Fruit fly (Drosophila melanogaster) whole organism, embryonic: ENCODE data around the gene CAH16.

Source experiments
- Antp ChIP-seq: fragments of 200-800 bp; sonication (Bioruptor generic); optimal IDR thresholded peaks from 3 replicates; lab custom pipeline; 2016; ENCODE audit warnings: missing biosample characterization, missing genetic modification characterization
- CG10543 ChIP-seq: fragments of 200-800 bp; sonication (Bioruptor generic); optimal IDR thresholded peaks from 3 replicates; lab custom pipeline; 2017; ENCODE audit warnings: missing biosample characterization, mild to moderate bottlenecking, missing genetic modification characterization, moderate library complexity
- CG11456 ChIP-seq: fragments of 200-800 bp; sonication (Bioruptor generic); IDR thresholded peaks from 3 replicates; pipeline ENCODE4 v1.3.6; 2022; ENCODE audit warnings: missing biosample characterization, missing genetic modification characterization
- CG12155 ChIP-seq: fragments of 200-800 bp; sonication (Bioruptor generic); optimal IDR thresholded peaks from 3 replicates; lab custom pipeline; 2016; ENCODE audit warnings: missing biosample characterization, missing genetic modification characterization
- CG12769 ChIP-seq: fragments of 200-800 bp; sonication (Bioruptor generic); optimal IDR thresholded peaks from 2 replicates; lab custom pipeline; 2019; ENCODE audit warnings: missing biosample characterization, mild to moderate bottlenecking, missing genetic modification characterization, moderate library complexity
- CG13624 ChIP-seq: fragments of 200-800 bp; sonication (Bioruptor generic); optimal IDR thresholded peaks from 2 replicates; lab custom pipeline; 2016; ENCODE audit warnings: missing biosample characterization, missing genetic modification characterization
- CG13894 ChIP-seq: fragments of 200-800 bp; sonication (Bioruptor generic); optimal IDR thresholded peaks from 3 replicates; lab custom pipeline; 2018; ENCODE audit warnings: missing biosample characterization, mild to moderate bottlenecking, missing genetic modification characterization, moderate library complexity
- CG14710 ChIP-seq: fragments of 200-800 bp; sonication (Bioruptor generic); optimal IDR thresholded peaks from 3 replicates; lab custom pipeline; 2019; ENCODE audit warnings: missing biosample characterization, mild to moderate bottlenecking, missing genetic modification characterization, moderate library complexity
- CG16779 ChIP-seq: fragments of 200-800 bp; sonication (Bioruptor generic); IDR thresholded peaks from 2 replicates; pipeline ENCODE4 v1.3.6; 2022; ENCODE audit warnings: missing biosample characterization, missing genetic modification characterization
- CG17359 ChIP-seq: fragments of 200-800 bp; sonication (Bioruptor generic); optimal IDR thresholded peaks from 3 replicates; lab custom pipeline; 2018; ENCODE audit warnings: missing biosample characterization, mild to moderate bottlenecking, missing genetic modification characterization, moderate library complexity
- CG17385 ChIP-seq: fragments of 200-800 bp; sonication (Bioruptor generic); optimal IDR thresholded peaks from 3 replicates; lab custom pipeline; 2018; ENCODE audit warnings: missing biosample characterization, mild to moderate bottlenecking, missing genetic modification characterization
- CG18599 ChIP-seq: fragments of 200-800 bp; sonication (Bioruptor generic); optimal IDR thresholded peaks from 3 replicates; lab custom pipeline; 2017; ENCODE audit warnings: missing biosample characterization, missing genetic modification characterization, mild to moderate bottlenecking, moderate library complexity, missing genetic modification reagents
- CG30431 ChIP-seq: fragments of 200-800 bp; sonication (Bioruptor generic); optimal IDR thresholded peaks from 2 replicates; lab custom pipeline; 2017; ENCODE audit warnings: missing biosample characterization, missing genetic modification characterization
- CG31441 ChIP-seq: fragments of 200-800 bp; sonication (Bioruptor generic); IDR thresholded peaks from 2 replicates; pipeline ENCODE4 v1.3.6; 2022; ENCODE audit warnings: missing biosample characterization, missing genetic modification characterization
- CG3726 ChIP-seq: fragments of 200-800 bp; sonication (Bioruptor generic); IDR thresholded peaks from 3 replicates; pipeline ENCODE4, ENCODE4 v1.3.6; 2022; ENCODE audit warnings: missing biosample characterization, missing genetic modification characterization
- CG4854 ChIP-seq: fragments of 200-800 bp; sonication (Bioruptor generic); optimal IDR thresholded peaks from 2 replicates; lab custom pipeline; 2016; ENCODE audit warnings: missing biosample characterization, missing genetic modification characterization, inconsistent platforms
- CG5180 ChIP-seq: fragments of 200-800 bp; sonication (Bioruptor generic); optimal IDR thresholded peaks from 3 replicates; lab custom pipeline; 2017; ENCODE audit warnings: missing biosample characterization, missing genetic modification characterization, mild to moderate bottlenecking, moderate library complexity, missing genetic modification reagents
- CG8765 ChIP-seq: fragments of 200-800 bp; sonication (Bioruptor generic); IDR thresholded peaks from 2 replicates; pipeline ENCODE4 v1.3.6; 2022; ENCODE audit warnings: missing biosample characterization, missing genetic modification characterization
- CG8944 ChIP-seq: fragments of 200-800 bp; sonication (Bioruptor generic); optimal IDR thresholded peaks from 3 replicates; lab custom pipeline; 2016; ENCODE audit warnings: missing biosample characterization, missing genetic modification characterization
- CrebB ChIP-seq: fragments of 200-800 bp; sonication (Bioruptor generic); optimal IDR thresholded peaks from 3 replicates; lab custom pipeline; 2018; ENCODE audit warnings: missing biosample characterization, mild to moderate bottlenecking, missing genetic modification characterization
- D19B ChIP-seq: fragments of 200-800 bp; sonication (Bioruptor generic); optimal IDR thresholded peaks from 2 replicates; lab custom pipeline; 2017; ENCODE audit warnings: missing biosample characterization, mild to moderate bottlenecking, missing genetic modification characterization
- Dll ChIP-seq: fragments of 200-800 bp; sonication (Bioruptor generic); IDR thresholded peaks from 4 replicates; pipeline ENCODE4 v1.3.6; 2022; ENCODE audit warnings: missing biosample characterization, missing genetic modification characterization; ENCODE audit not compliant: partially characterized antibody
- Dp ChIP-seq: fragments of 200-800 bp; sonication (Bioruptor generic); optimal IDR thresholded peaks from 2 replicates; lab custom pipeline; 2018; ENCODE audit warnings: missing biosample characterization, mild to moderate bottlenecking, missing genetic modification characterization, moderate library complexity
- E2f2 ChIP-seq: fragments of 200-800 bp; sonication (Bioruptor generic); IDR thresholded peaks from 2 replicates; pipeline ENCODE4 v1.3.6; 2022; ENCODE audit warnings: missing biosample characterization, missing genetic modification characterization
- HmgD ChIP-seq: fragments of 200-800 bp; sonication (Bioruptor generic); optimal IDR thresholded peaks from 3 replicates; lab custom pipeline; 2016; ENCODE audit warnings: missing biosample characterization, missing genetic modification characterization
- MBD-R2 ChIP-seq: fragments of 200-800 bp; sonication (Bioruptor generic); IDR thresholded peaks from 2 replicates; pipeline ENCODE4 v1.3.6; 2022; ENCODE audit warnings: missing biosample characterization, missing genetic modification characterization
- NC2α ChIP-seq: fragments of 200-800 bp; sonication (Bioruptor generic); optimal IDR thresholded peaks from 2 replicates; lab custom pipeline; 2016; ENCODE audit warnings: missing biosample characterization, missing genetic modification characterization
- Opbp ChIP-seq: fragments of 200-800 bp; sonication (Bioruptor generic); IDR thresholded peaks from 3 replicates; pipeline ENCODE4 v1.3.6; 2022; ENCODE audit warnings: missing biosample characterization, missing genetic modification characterization; ENCODE audit not compliant: partially characterized antibody
- Poxn ChIP-seq: fragments of 200-800 bp; sonication (Bioruptor generic); IDR thresholded peaks from 2 replicates; pipeline ENCODE4 v1.3.6; 2022; ENCODE audit warnings: missing biosample characterization, missing genetic modification characterization
- bsh ChIP-seq, 2 experiments: fragments of 200-800 bp; sonication (Bioruptor generic); optimal IDR thresholded peaks; 2 replicates each; lab custom pipeline; 2017 to 2018; ENCODE audit warnings: mild to moderate bottlenecking in 2 of 2, missing biosample characterization in 2 of 2, missing genetic modification characterization in 2 of 2, moderate library complexity in 1 of 2
- croc ChIP-seq: fragments of 200-800 bp; sonication (Bioruptor generic); conservative IDR thresholded peaks from 3 replicates; pipeline ENCODE4 v1.3.6; 2022; ENCODE audit warnings: missing biosample characterization, missing genetic modification characterization
- dan ChIP-seq: fragments of 200-800 bp; sonication (Bioruptor generic); IDR thresholded peaks from 2 replicates; pipeline ENCODE4 v1.3.6; 2022; ENCODE audit warnings: missing biosample characterization, missing genetic modification characterization
- esg ChIP-seq: fragments of 200-800 bp; sonication (Bioruptor generic); conservative IDR thresholded peaks from 2 replicates; pipeline ENCODE4 v1.3.6; 2022; ENCODE audit warnings: missing biosample characterization, missing genetic modification characterization
- exex ChIP-seq: fragments of 200-800 bp; sonication (Bioruptor generic); optimal IDR thresholded peaks from 4 replicates; lab custom pipeline; 2018; ENCODE audit warnings: missing biosample characterization, mild to moderate bottlenecking, missing genetic modification characterization, moderate library complexity
- fd96Cb ChIP-seq: fragments of 200-800 bp; sonication (Bioruptor generic); optimal IDR thresholded peaks from 2 replicates; lab custom pipeline; 2018; ENCODE audit warnings: missing biosample characterization, mild to moderate bottlenecking, missing genetic modification characterization, moderate library complexity
- her ChIP-seq: fragments of 200-800 bp; sonication (Bioruptor generic); optimal IDR thresholded peaks from 2 replicates; lab custom pipeline; 2016; ENCODE audit warnings: missing biosample characterization, missing genetic modification characterization
- jigr1 ChIP-seq: fragments of 200-800 bp; sonication (Bioruptor generic); IDR thresholded peaks from 3 replicates; pipeline ENCODE4 v1.3.6; 2022; ENCODE audit warnings: missing biosample characterization, missing genetic modification characterization
- jing ChIP-seq: fragments of 200-800 bp; sonication (Bioruptor generic); optimal IDR thresholded peaks from 2 replicates; lab custom pipeline; 2018; ENCODE audit warnings: missing biosample characterization, mild to moderate bottlenecking, missing genetic modification characterization
- kni ChIP-seq: fragments of 200-800 bp; sonication (Bioruptor generic); optimal IDR thresholded peaks from 3 replicates; lab custom pipeline; 2017; ENCODE audit warnings: mild to moderate bottlenecking, missing biosample characterization, missing genetic modification reagents, missing genetic modification characterization
- lola ChIP-seq, 3 experiments: fragments of >200 bp in 2 of 3; fragments of 200-800 bp in 1 of 3; sonication (Bioruptor generic) in 1 of 3; optimal IDR thresholded peaks; 2 replicates each; lab custom pipeline; 2017 to 2019; ENCODE audit warnings: missing biosample characterization in 3 of 3, missing genetic modification characterization in 3 of 3, mild to moderate bottlenecking in 1 of 3, moderate library complexity in 1 of 3
- lov ChIP-seq, 2 experiments: fragments of 200-800 bp in 1 of 2; fragments of >200 bp in 1 of 2; sonication (Bioruptor generic) in 1 of 2; IDR thresholded peaks in 1 of 2; optimal IDR thresholded peaks in 1 of 2; 2 replicates in 1 of 2; 3 replicates in 1 of 2; pipeline versions ENCODE4 v1.3.6 to Lab custom; 2017 to 2022; ENCODE audit warnings: missing biosample characterization in 1 of 2, missing genetic modification characterization in 1 of 2
- otp ChIP-seq: fragments of 200-800 bp; sonication (Bioruptor generic); IDR thresholded peaks from 3 replicates; pipeline ENCODE4, ENCODE4 v1.3.6; 2022; ENCODE audit warnings: missing biosample characterization, missing genetic modification characterization
- sim ChIP-seq: fragments of 200-800 bp; sonication (Bioruptor generic); IDR thresholded peaks from 2 replicates; pipeline ENCODE4 v1.3.6; 2022; ENCODE audit warnings: missing biosample characterization, missing genetic modification characterization
- sr ChIP-seq: fragments of 200-800 bp; sonication (Bioruptor generic); IDR thresholded peaks from 3 replicates; pipeline ENCODE4 v1.3.6; 2022; ENCODE audit warnings: missing biosample characterization, missing genetic modification characterization
- tap ChIP-seq: fragments of 200-800 bp; optimal IDR thresholded peaks from 3 replicates; lab custom pipeline; 2019; ENCODE audit warnings: missing biosample characterization, mild to moderate bottlenecking, missing genetic modification characterization, moderate library complexity
- ttk ChIP-seq: fragments of 200-800 bp; sonication (Bioruptor generic); IDR thresholded peaks from 2 replicates; pipeline ENCODE4 v2.1.2; 2022; ENCODE audit warnings: missing biosample characterization, missing genetic modification characterization
- unc-4 ChIP-seq: fragments of 200-800 bp; sonication (Bioruptor generic); IDR thresholded peaks from 2 replicates; pipeline ENCODE4 v1.3.6; 2022; ENCODE audit warnings: missing biosample characterization, missing genetic modification characterization; ENCODE audit not compliant: partially characterized antibody
- unpg ChIP-seq: fragments of 200-800 bp; sonication (Bioruptor generic); optimal IDR thresholded peaks from 3 replicates; lab custom pipeline; 2018; ENCODE audit warnings: missing biosample characterization, mild to moderate bottlenecking, missing genetic modification characterization, moderate library complexity
- vvl ChIP-seq: fragments of 200-800 bp; sonication (Bioruptor generic); IDR thresholded peaks from 2 replicates; pipeline ENCODE4 v1.3.6; 2022; ENCODE audit warnings: missing biosample characterization, missing genetic modification characterization

CAH16 gene

DNA sequence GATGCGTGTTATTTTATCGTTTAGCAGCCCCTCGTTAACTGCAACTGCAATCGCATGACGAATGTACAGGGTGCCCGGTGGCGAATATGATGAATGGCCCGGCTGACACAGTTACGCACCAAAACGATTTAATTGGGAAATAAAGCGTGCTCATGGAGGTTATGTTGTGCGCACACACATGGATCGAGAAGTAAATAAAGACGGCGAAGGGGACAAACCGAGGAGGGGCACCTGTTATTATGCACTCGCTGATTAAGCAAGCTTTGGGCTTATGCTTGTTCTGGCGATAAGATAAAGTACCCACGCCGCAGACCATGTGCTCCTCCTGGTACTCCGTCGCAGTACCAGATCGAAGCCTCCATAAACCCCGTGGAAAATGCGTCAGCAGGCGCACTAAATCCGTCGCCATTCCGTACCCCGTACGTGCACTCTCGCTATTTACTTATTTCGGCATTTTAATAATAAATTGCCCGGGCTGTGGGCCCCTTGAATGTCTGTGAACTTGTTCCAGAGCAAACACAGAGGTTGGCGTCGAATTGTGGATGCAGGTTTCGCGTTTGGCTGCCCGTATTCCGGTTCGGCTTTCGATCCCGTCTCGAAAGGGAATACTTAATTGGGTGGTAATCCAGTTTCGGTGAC, 34.9 kb upstream of the CAH16 start (continued):
- TF ChIP-seq lov (optimal IDR thresholded peaks at IDR 0.05; lab: Kevin White, UChicago) (no peak), lov (GFP tag; IDR thresholded peaks at IDR 0.05; lab: Robert Waterston, UW) (no peak), CG30431 (GFP tag; lab: Kevin White, UChicago) (no peak), Dll (0 out of 4 replicates have a peak, but pooled peaks have one; percentile 13), CG11456 (GFP tag; lab: Robert Waterston, UW) (0 out of 3 replicates have a peak, but pooled peaks have one; percentile 39), CG12769 (no peak), HmgD (GFP tag; lab: Kevin White, UChicago) (no peak), CG13894 (tag; lab: Kevin White, UChicago) (no peak), lola (GFP tag; optimal IDR thresholded peaks at IDR 0.05; lab: Kevin White, UChicago) (no peak), vvl (GFP tag; lab: Robert Waterston, UW) (0 out of 2 replicates have a peak, but pooled peaks have one; percentile 9), Poxn (GFP tag; lab: Robert Waterston, UW) (no peak), D19B (GFP tag; lab: Kevin White, UChicago) (no peak), CG17385 (no peak), CG31441 (GFP tag; lab: Robert Waterston, UW) (no peak), croc (no peak), CG18599 (GFP tag; lab: Kevin White, UChicago) (no peak), Dp (GFP tag; lab: Kevin White, UChicago) (no peak), kni (GFP tag; lab: Kevin White, UChicago) (no peak), CG5180 (GFP tag; lab: Kevin White, UChicago) (no peak), ttk (no peak), CG3726 (GFP tag; lab: Robert Waterston, UW) (no peak), otp (GFP tag; lab: Robert Waterston, UW) (peak; percentile 58; the same call in 1 of the 3 replicates), unpg (GFP tag; lab: Kevin White, UChicago) (no peak), MBD-R2 (no peak), dan (no peak), tap (tag; lab: Kevin White, UChicago) (no peak), CG8944 (GFP tag; lab: Kevin White, UChicago) (no peak), unc-4 (GFP tag; lab: Robert Waterston, UW) (no peak), CG14710 (no peak), E2f2 (GFP tag; lab: Robert Waterston, UW) (no peak), esg (GFP tag; lab: Robert Waterston, UW) (no peak), CG16779 (GFP tag; lab: Robert Waterston, UW) (no peak), CG4854 (GFP tag; lab: Kevin White, UChicago) (no peak), CG17359 (tag; lab: Kevin White, UChicago) (peak; percentile 0), CG12155 (GFP tag; lab: Kevin White, UChicago) (no peak), sr (GFP tag; lab: Robert Waterston, UW) (0 out of 3 replicates have a peak, but pooled peaks have one; percentile 14), fd96Cb (tag; lab: Kevin White, UChicago) (no peak), Antp (GFP tag; lab: Kevin White, UChicago) (no peak), CrebB (tag; lab: Kevin White, UChicago) (no peak), her (GFP tag; lab: Kevin White, UChicago) (no peak), jigr1 (GFP tag; lab: Robert Waterston, UW) (no peak), CG13624 (GFP tag; lab: Kevin White, UChicago) (no peak), bsh (GFP tag; optimal IDR thresholded peaks at IDR 0.05; lab: Kevin White, UChicago) (no peak), NC2α (GFP tag; lab: Kevin White, UChicago) (no peak), exex (tag; lab: Kevin White, UChicago) (no peak), sim (no peak), Opbp (no peak), CG10543 (peak; percentile 14), CG8765 (no peak), jing (GFP tag; lab: Kevin White, UChicago) (no peak)
